ENCODE assay signal across 5 fruit fly cellular contexts in genomic region chrX:2269822-2270556, dm6.
TF ChIP-seq lines count a peak whose summit lies in the region.

No protein-coding gene starts in this region.

- no peak for TF ChIP-seq CTCF in whole organism, embryonic (GFP tag; optimal IDR thresholded peaks at IDR 0.05; lab: Kevin White, UChicago)

TF ChIP-seq in whole organism, adult, 20 proteins besides CTCF, POLR2A, EP300 and RAD21:
- TF ChIP-seq Hr96 (GFP tag; optimal IDR thresholded peaks at IDR 0.05; lab: Kevin White, UChicago) (peak; percentile 63), pad (GFP tag; optimal IDR thresholded peaks at IDR 0.05; lab: Kevin White, UChicago) (peak; percentile 79), ovo (GFP tag; optimal IDR thresholded peaks at IDR 0.05; lab: Kevin White, UChicago) (peak; percentile 64), toe (GFP tag; optimal IDR thresholded peaks at IDR 0.05; lab: Kevin White, UChicago) (peak; percentile 17), kay (GFP tag; lab: Kevin White, UChicago; ENCODE audit: borderline replicate concordance) (no peak), CG12768 (GFP tag; optimal IDR thresholded peaks at IDR 0.05; lab: Kevin White, UChicago) (peak; percentile 3), CG7101 (tag; optimal IDR thresholded peaks at IDR 0.05; lab: Kevin White, UChicago) (peak; percentile 25), tj (GFP tag; optimal IDR thresholded peaks at IDR 0.05; lab: Kevin White, UChicago) (peak; percentile 87), CG11617 (GFP tag; optimal IDR thresholded peaks at IDR 0.05; lab: Kevin White, UChicago) (peak; percentile 59), cic (GFP tag; optimal IDR thresholded peaks at IDR 0.05; lab: Kevin White, UChicago) (no peak), bab1 (GFP tag; optimal IDR thresholded peaks at IDR 0.05; lab: Kevin White, UChicago) (no peak), Mnt (GFP tag; optimal IDR thresholded peaks at IDR 0.05; lab: Kevin White, UChicago) (peak; percentile 44), CG33017 (tag; optimal IDR thresholded peaks at IDR 0.05; lab: Kevin White, UChicago) (no peak), Clk (GFP tag; optimal IDR thresholded peaks at IDR 0.05; lab: Kevin White, UChicago) (no peak)

TF ChIP-seq in whole organism, embryonic, 481 proteins besides CTCF, POLR2A, EP300 and RAD21 (continues in another document):
- peak; percentile 12 for TF ChIP-seq CG8290 (GFP tag; optimal IDR thresholded peaks at IDR 0.05; lab: Kevin White, UChicago)
- peak in 1 of 2 experiments; percentile 42 for TF ChIP-seq CG8290 (tag; optimal IDR thresholded peaks at IDR 0.05; lab: Kevin White, UChicago)
- TF ChIP-seq mirr (GFP tag; optimal IDR thresholded peaks at IDR 0.05; lab: Kevin White, UChicago) = peak; percentile 7
- TF ChIP-seq CG10979 (tag; optimal IDR thresholded peaks at IDR 0.05; lab: Kevin White, UChicago) = no peak
- TF ChIP-seq bab2 (GFP tag; optimal IDR thresholded peaks at IDR 0.05; lab: Kevin White, UChicago) = no peak
- TF ChIP-seq CG14860 (GFP tag; IDR thresholded peaks at IDR 0.05; lab: Robert Waterston, UW; ENCODE audit: partially characterized antibody) = no peak
- TF ChIP-seq dysf (GFP tag; IDR thresholded peaks at IDR 0.05; lab: Robert Waterston, UW) = no peak
- peak in 1 of 2 experiments; percentile 59 for TF ChIP-seq Pdp1 (GFP tag; optimal IDR thresholded peaks at IDR 0.05; lab: Kevin White, UChicago)
- TF ChIP-seq CG1529 (GFP tag; optimal IDR thresholded peaks at IDR 0.05; lab: Kevin White, UChicago) = peak; percentile 14
- TF ChIP-seq dpn (GFP tag; optimal IDR thresholded peaks at IDR 0.05; lab: Kevin White, UChicago) = no peak
- 0 out of 3 replicates have a peak, but pooled peaks have one; percentile 17 for TF ChIP-seq Dbx (GFP tag; IDR thresholded peaks at IDR 0.05; lab: Robert Waterston, UW)
- peak; percentile 58 for TF ChIP-seq Kr (GFP tag; optimal IDR thresholded peaks at IDR 0.05; lab: Kevin White, UChicago)
- peak; percentile 56 for TF ChIP-seq Drgx (GFP tag; IDR thresholded peaks at IDR 0.05; lab: Robert Waterston, UW)
- peak; percentile 61 for TF ChIP-seq sqz (GFP tag; optimal IDR thresholded peaks at IDR 0.05; lab: Kevin White, UChicago)
- no peak for TF ChIP-seq Xbp1 (GFP tag; optimal IDR thresholded peaks at IDR 0.05; lab: Kevin White, UChicago)
- TF ChIP-seq lola (GFP tag; optimal IDR thresholded peaks at IDR 0.05; lab: Kevin White, UChicago) = peak in 1 of 3 experiments; percentile 9
- TF ChIP-seq D (optimal IDR thresholded peaks at IDR 0.05; lab: Kevin White, UChicago) = no peak
- peak; percentile 32 for TF ChIP-seq D (GFP tag; optimal IDR thresholded peaks at IDR 0.05; lab: Kevin White, UChicago)
- TF ChIP-seq CG7556 (GFP tag; optimal IDR thresholded peaks at IDR 0.05; lab: Kevin White, UChicago) = peak; percentile 18

TF ChIP-seq in whole organism, prepupa, 60 proteins besides CTCF, POLR2A, EP300 and RAD21 (continues in another document):
- TF ChIP-seq dsx (GFP tag; optimal IDR thresholded peaks at IDR 0.05; lab: Kevin White, UChicago; ENCODE audit: poor library complexity, severe bottlenecking) (no peak), ss (GFP tag; optimal IDR thresholded peaks at IDR 0.05; lab: Kevin White, UChicago) (peak; percentile 8 to 57), Hr4 (GFP tag; optimal IDR thresholded peaks at IDR 0.05; lab: Kevin White, UChicago) (peak; percentile 59), Sox14 (GFP tag; optimal IDR thresholded peaks at IDR 0.05; lab: Kevin White, UChicago) (peak; percentile 75), topi (GFP tag; optimal IDR thresholded peaks at IDR 0.05; lab: Kevin White, UChicago) (peak; percentile 40), CG8119 (GFP tag; IDR thresholded peaks at IDR 0.05; lab: Robert Waterston, UW) (peak; percentile 46; the same call in 1 of the 3 replicates), eg (GFP tag; IDR thresholded peaks at IDR 0.05; lab: Robert Waterston, UW) (peak; percentile 65; the same call in 2 of the 3 replicates), spab (GFP tag; optimal IDR thresholded peaks at IDR 0.05; lab: Kevin White, UChicago) (no peak), Eip75B (GFP tag; optimal IDR thresholded peaks at IDR 0.05; lab: Kevin White, UChicago) (peak; percentile 27), CG34406 (GFP tag; optimal IDR thresholded peaks at IDR 0.05; lab: Kevin White, UChicago) (peak; percentile 44), salr (GFP tag; optimal IDR thresholded peaks at IDR 0.05; lab: Kevin White, UChicago) (peak in 1 of 2 experiments; percentile 11), achi (GFP tag; optimal IDR thresholded peaks at IDR 0.05; lab: Kevin White, UChicago) (peak; percentile 41), acj6 (GFP tag; optimal IDR thresholded peaks at IDR 0.05; lab: Kevin White, UChicago) (peak; percentile 55), Blimp-1 (GFP tag; optimal IDR thresholded peaks at IDR 0.05; lab: Kevin White, UChicago) (no peak), Gug (GFP tag; IDR thresholded peaks at IDR 0.05; lab: Robert Waterston, UW) (peak; percentile 46; the same call in 1 of the 2 replicates), CG16779 (tag; optimal IDR thresholded peaks at IDR 0.05; lab: Kevin White, UChicago) (no peak), Hr39 (GFP tag; optimal IDR thresholded peaks at IDR 0.05; lab: Kevin White, UChicago) (peak; percentile 55), CG11294 (GFP tag; IDR thresholded peaks at IDR 0.05; lab: Robert Waterston, UW) (no peak), CG3032 (tag; optimal IDR thresholded peaks at IDR 0.05; lab: Kevin White, UChicago) (no peak), CG1621 (tag; optimal IDR thresholded peaks at IDR 0.05; lab: Kevin White, UChicago) (no peak)

TF ChIP-seq in whole organism, pupa, 21 proteins besides CTCF, POLR2A, EP300 and RAD21:
- TF ChIP-seq rn (GFP tag; IDR thresholded peaks at IDR 0.05; lab: Robert Waterston, UW) (peak; percentile 29; the same call in 1 of the 2 replicates), Ets98B (GFP tag; IDR thresholded peaks at IDR 0.05; lab: Robert Waterston, UW) (peak; percentile 50), CG13204 (GFP tag; optimal IDR thresholded peaks at IDR 0.05; lab: Kevin White, UChicago) (no peak), fd96Ca (GFP tag; IDR thresholded peaks at IDR 0.05; lab: Robert Waterston, UW) (peak; percentile 64; the same call in 2 of the 3 replicates), Pif1A (GFP tag; optimal IDR thresholded peaks at IDR 0.05; lab: Kevin White, UChicago) (peak; percentile 34), CG32121 (GFP tag; IDR thresholded peaks at IDR 0.05; lab: Robert Waterston, UW) (peak; percentile 64), CG17806 (tag; optimal IDR thresholded peaks at IDR 0.05; lab: Kevin White, UChicago) (peak; percentile 24), CG4496 (GFP tag; IDR thresholded peaks at IDR 0.05; lab: Robert Waterston, UW) (peak; percentile 49; the same call in 2 of the 3 replicates), gl (tag; optimal IDR thresholded peaks at IDR 0.05; lab: Kevin White, UChicago) (no peak), CG8159 (tag; optimal IDR thresholded peaks at IDR 0.05; lab: Kevin White, UChicago) (peak; percentile 53), CG10348 (GFP tag; IDR thresholded peaks at IDR 0.05; lab: Robert Waterston, UW) (no peak), CG8301 (tag; optimal IDR thresholded peaks at IDR 0.05; lab: Kevin White, UChicago) (peak; percentile 28), CG12605 (GFP tag; IDR thresholded peaks at IDR 0.05; lab: Robert Waterston, UW) (no peak), CG9948 (tag; optimal IDR thresholded peaks at IDR 0.05; lab: Kevin White, UChicago) (peak; percentile 14), EcR (GFP tag; optimal IDR thresholded peaks at IDR 0.05; lab: Kevin White, UChicago) (no peak), D1 (tag; optimal IDR thresholded peaks at IDR 0.05; lab: Kevin White, UChicago) (no peak), Pif1B (GFP tag; optimal IDR thresholded peaks at IDR 0.05; lab: Kevin White, UChicago) (no peak), Snoo (tag; optimal IDR thresholded peaks at IDR 0.05; lab: Kevin White, UChicago) (peak; percentile 22), CG14655 (GFP tag; optimal IDR thresholded peaks at IDR 0.05; lab: Kevin White, UChicago) (no peak), CG15710 (tag; optimal IDR thresholded peaks at IDR 0.05; lab: Kevin White, UChicago) (peak; percentile 47), CG34367 (tag; optimal IDR thresholded peaks at IDR 0.05; lab: Kevin White, UChicago) (no peak)
TF ChIP-seq in whole organism, pupa: peak in this region for 12.

TF ChIP-seq in whole organism, wandering third instar larva, 38 proteins besides CTCF, POLR2A, EP300 and RAD21:
- TF ChIP-seq OdsH (GFP tag; optimal IDR thresholded peaks at IDR 0.05; lab: Kevin White, UChicago) = peak; percentile 23
- TF ChIP-seq br (GFP tag; optimal IDR thresholded peaks at IDR 0.05; lab: Kevin White, UChicago) = peak; percentile 16
- peak; percentile 49 for TF ChIP-seq h (GFP tag; optimal IDR thresholded peaks at IDR 0.05; lab: Kevin White, UChicago)
- peak; percentile 29 for TF ChIP-seq ey (GFP tag; optimal IDR thresholded peaks at IDR 0.05; lab: Kevin White, UChicago)
- TF ChIP-seq jim (GFP tag; optimal IDR thresholded peaks at IDR 0.05; lab: Kevin White, UChicago) = peak; percentile 73
- TF ChIP-seq Hr83 (GFP tag; optimal IDR thresholded peaks at IDR 0.05; lab: Kevin White, UChicago; ENCODE audit: poor library complexity, severe bottlenecking) = no peak
- TF ChIP-seq foxo (GFP tag; optimal IDR thresholded peaks at IDR 0.05; lab: Kevin White, UChicago) = peak in 1 of 2 experiments; percentile 63
- TF ChIP-seq psq (GFP tag; optimal IDR thresholded peaks at IDR 0.05; lab: Kevin White, UChicago) = peak; percentile 30
- TF ChIP-seq Sp1 (GFP tag; optimal IDR thresholded peaks at IDR 0.05; lab: Kevin White, UChicago) = peak; percentile 3
- peak; percentile 57 for TF ChIP-seq fru (GFP tag; optimal IDR thresholded peaks at IDR 0.05; lab: Kevin White, UChicago)
- TF ChIP-seq N (GFP tag; optimal IDR thresholded peaks at IDR 0.05; lab: Kevin White, UChicago) = no peak
- TF ChIP-seq HLH106 (tag; optimal IDR thresholded peaks at IDR 0.05; lab: Kevin White, UChicago) = no peak
TF ChIP-seq in whole organism, wandering third instar larva: peak in this region for 9.
